Worm (Caenorhabditis elegans) whole organism, mixed stage, embryonic: Measurements from ENCODE around the gene bath-31.

Source experiments
- drap-1 ChIP-seq: fragments of 200-800 bp; sonication (Bioruptor generic); optimal IDR thresholded peaks from 3 replicates; lab custom pipeline; 2018; ENCODE audit warnings: mild to moderate bottlenecking, missing genetic modification characterization, missing compliant biosample characterization
- hlh-1 ChIP-seq: fragments of 150-350 bp; optimal IDR thresholded peaks from 2 replicates; lab custom pipeline; 2014; ENCODE audit warnings: missing biosample characterization, missing genetic modification reagents, missing genetic modification characterization
- mep-1 ChIP-seq: fragments of 150-350 bp; optimal IDR thresholded peaks from 2 replicates; lab custom pipeline; 2017; ENCODE audit warnings: missing biosample characterization, missing genetic modification reagents, missing genetic modification characterization, inconsistent platforms
- nhr-237 ChIP-seq: fragments of 150-350 bp; optimal IDR thresholded peaks from 2 replicates; lab custom pipeline; 2014; ENCODE audit warnings: missing biosample characterization, missing genetic modification characterization
- nhr-76 ChIP-seq: sonication (generic microtip); optimal IDR thresholded peaks from 2 replicates; lab custom pipeline; 2017; ENCODE audit warnings: missing biosample characterization, missing genetic modification characterization
- pha-4 ChIP-seq: fragments of 150-350 bp; optimal IDR thresholded peaks from 2 replicates; lab custom pipeline; 2018; ENCODE audit warnings: missing biosample characterization, missing genetic modification reagents, missing genetic modification characterization
- snpc-4 ChIP-seq: fragments of 150-350 bp; optimal IDR thresholded peaks from 2 replicates; lab custom pipeline; 2014; ENCODE audit warnings: missing biosample characterization, missing genetic modification characterization
- ztf-11 ChIP-seq: fragments of 150-350 bp; optimal IDR thresholded peaks from 2 replicates; lab custom pipeline; 2014; ENCODE audit warnings: missing biosample characterization, missing genetic modification characterization

ce11 chrII:3699591-3699990 lies 32.2 kb upstream of the bath-31 start, which contains the start of gene srx-104:
- no peak for TF ChIP-seq nhr-237 (tag; lab: Kevin White, UChicago)
- TF ChIP-seq snpc-4, result no peak
- no peak for TF ChIP-seq mep-1 (tag; lab: Kevin White, UChicago)
- no peak for TF ChIP-seq ztf-11 (tag; lab: Kevin White, UChicago)
- no peak for TF ChIP-seq pha-4
- no peak for TF ChIP-seq nhr-76 (tag; lab: Kevin White, UChicago)
- TF ChIP-seq hlh-1 (tag; lab: Kevin White, UChicago), result no peak
- no peak for TF ChIP-seq drap-1 (GFP tag; lab: Kevin White, UChicago)
